Fruit fly (Drosophila melanogaster) whole organism, pupa: ENCODE measurements around the gene Polr2B.

Experiments
- CG10348 ChIP-seq: fragments of 200-800 bp; sonication (Bioruptor generic); IDR thresholded peaks from 2 replicates; pipeline ENCODE4 v1.3.6; 2022; ENCODE audit warnings: missing biosample characterization, missing genetic modification characterization
- CG12605 ChIP-seq: fragments of 200-800 bp; sonication (Bioruptor generic); IDR thresholded peaks from 2 replicates; pipeline ENCODE4 v1.3.6; 2022; ENCODE audit warnings: missing biosample characterization, missing genetic modification characterization
- CG13204 ChIP-seq: fragments of 200-800 bp; sonication (Bioruptor generic); optimal IDR thresholded peaks from 2 replicates; lab custom pipeline; 2018; ENCODE audit warnings: missing biosample characterization, mild to moderate bottlenecking, missing genetic modification characterization, moderate library complexity
- CG14655 ChIP-seq: fragments of 200-800 bp; sonication (Bioruptor generic); optimal IDR thresholded peaks from 3 replicates; lab custom pipeline; 2017; ENCODE audit warnings: mild to moderate bottlenecking, missing biosample characterization, missing genetic modification reagents, missing genetic modification characterization
- CG15710 ChIP-seq: fragments of 200-800 bp; sonication (Bioruptor generic); optimal IDR thresholded peaks from 2 replicates; lab custom pipeline; 2018; ENCODE audit warnings: missing biosample characterization, mild to moderate bottlenecking, missing genetic modification characterization, moderate library complexity
- CG17806 ChIP-seq: fragments of 200-800 bp; sonication (Bioruptor generic); optimal IDR thresholded peaks from 2 replicates; lab custom pipeline; 2018; ENCODE audit warnings: missing biosample characterization, mild to moderate bottlenecking, missing genetic modification characterization, moderate library complexity
- CG32121 ChIP-seq: fragments of 200-800 bp; sonication (Bioruptor generic); IDR thresholded peaks from 2 replicates; pipeline ENCODE4 v1.3.6; 2022; ENCODE audit warnings: missing biosample characterization, missing genetic modification characterization
- CG34367 ChIP-seq: fragments of 200-800 bp; sonication (Bioruptor generic); optimal IDR thresholded peaks from 2 replicates; lab custom pipeline; 2018; ENCODE audit warnings: missing biosample characterization, mild to moderate bottlenecking, missing genetic modification characterization
- CG4496 ChIP-seq: fragments of 200-800 bp; sonication (Bioruptor generic); IDR thresholded peaks from 3 replicates; pipeline ENCODE4 v1.3.6; 2022; ENCODE audit warnings: missing biosample characterization, missing genetic modification characterization
- CG8159 ChIP-seq: fragments of 200-800 bp; sonication (Bioruptor generic); optimal IDR thresholded peaks from 3 replicates; lab custom pipeline; 2018; ENCODE audit warnings: missing biosample characterization, mild to moderate bottlenecking, missing genetic modification characterization, moderate library complexity
- CG8301 ChIP-seq: fragments of 200-800 bp; sonication (Bioruptor generic); optimal IDR thresholded peaks from 2 replicates; lab custom pipeline; 2018; ENCODE audit warnings: missing biosample characterization, mild to moderate bottlenecking, missing genetic modification characterization
- CG9948 ChIP-seq: fragments of 200-800 bp; sonication (Bioruptor generic); optimal IDR thresholded peaks from 2 replicates; lab custom pipeline; 2018; ENCODE audit warnings: missing biosample characterization, mild to moderate bottlenecking, missing genetic modification characterization, moderate library complexity
- D1 ChIP-seq: fragments of 200-800 bp; sonication (Bioruptor generic); optimal IDR thresholded peaks from 2 replicates; lab custom pipeline; 2018; ENCODE audit warnings: missing biosample characterization, mild to moderate bottlenecking, missing genetic modification characterization, moderate library complexity
- EcR ChIP-seq: fragments of 200-800 bp; sonication (Bioruptor generic); optimal IDR thresholded peaks from 3 replicates; lab custom pipeline; 2019; ENCODE audit warnings: missing biosample characterization, missing genetic modification characterization, mild to moderate bottlenecking, moderate library complexity, missing genetic modification reagents
- Ets98B ChIP-seq: fragments of 200-800 bp; sonication (Bioruptor generic); IDR thresholded peaks from 2 replicates; pipeline ENCODE4 v1.3.6; 2022; ENCODE audit warnings: missing biosample characterization, missing genetic modification characterization
- Pif1A ChIP-seq: fragments of 200-800 bp; sonication (Bioruptor generic); optimal IDR thresholded peaks from 3 replicates; lab custom pipeline; 2016; ENCODE audit warnings: missing biosample characterization, missing genetic modification characterization
- Pif1B ChIP-seq: fragments of 200-800 bp; sonication (Bioruptor generic); optimal IDR thresholded peaks from 3 replicates; lab custom pipeline; 2016; ENCODE audit warnings: missing biosample characterization, missing genetic modification characterization
- gl ChIP-seq: fragments of 200-800 bp; sonication (Bioruptor generic); optimal IDR thresholded peaks from 2 replicates; lab custom pipeline; 2018; ENCODE audit warnings: missing biosample characterization, mild to moderate bottlenecking, missing genetic modification characterization
- rn ChIP-seq: fragments of 200-800 bp; sonication (Bioruptor generic); IDR thresholded peaks from 2 replicates; pipeline ENCODE4 v1.3.6; 2022; ENCODE audit warnings: missing biosample characterization, missing genetic modification characterization

The Polr2B gene

DNA sequence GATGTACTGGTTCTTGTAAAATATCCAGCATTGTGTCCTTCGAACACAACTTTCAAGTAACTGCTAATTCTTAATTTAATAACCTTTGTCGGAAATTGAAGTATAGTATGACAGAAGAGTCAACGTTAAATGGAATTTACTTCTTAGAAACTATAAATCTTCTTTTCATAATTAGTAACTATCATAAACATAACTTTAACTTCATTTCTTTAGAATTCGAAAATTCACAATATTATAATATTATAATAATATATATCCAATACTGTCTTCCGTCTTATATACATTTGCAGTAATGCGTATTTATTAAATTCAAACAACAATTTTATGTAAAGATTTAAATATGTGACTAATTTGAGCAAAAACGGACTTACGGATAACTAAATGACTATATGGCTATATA is 28.1 kb downstream of the Polr2B start, which contains the start of gene Recs1:
Gene Recs1, minus strand, starts transcription at position 101 of the 400 bp plus-strand sequence.
- no peak for TF ChIP-seq CG14655 (GFP tag; lab: Kevin White, UChicago)
- TF ChIP-seq CG12605, result no peak
- TF ChIP-seq CG32121 (GFP tag; lab: Robert Waterston, UW), result no peak
- TF ChIP-seq CG17806 (tag; lab: Kevin White, UChicago), result no peak
- no peak for TF ChIP-seq CG13204
- no peak for TF ChIP-seq D1 (tag; lab: Kevin White, UChicago)
- no peak for TF ChIP-seq CG15710
- TF ChIP-seq CG9948 (tag; lab: Kevin White, UChicago), result no peak
- no peak for TF ChIP-seq CG34367 (tag; lab: Kevin White, UChicago)
- no peak for TF ChIP-seq CG8159 (tag; lab: Kevin White, UChicago)
- no peak for TF ChIP-seq CG4496 (GFP tag; lab: Robert Waterston, UW)
- no peak for TF ChIP-seq gl (tag; lab: Kevin White, UChicago)

DNA sequence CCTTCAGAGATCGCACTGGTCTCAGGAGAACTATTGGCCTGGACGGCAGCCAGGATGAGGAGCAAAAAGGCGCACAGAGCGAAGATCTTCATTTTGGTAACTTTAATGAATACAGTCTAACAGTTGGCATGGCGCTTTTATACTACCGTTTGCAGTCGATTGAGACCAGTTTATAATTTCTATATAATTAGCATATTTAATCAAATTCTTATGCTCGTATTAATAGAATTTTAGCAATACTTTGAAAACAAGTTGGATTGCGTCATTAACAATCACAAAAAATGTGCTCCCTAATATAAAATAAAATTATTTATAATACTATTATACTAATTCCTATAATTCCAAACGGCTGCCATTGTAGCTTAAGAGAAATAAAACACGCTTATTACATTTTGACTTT is 28.8 kb downstream of the Polr2B start, which contains the start of gene CG44215:
Gene CG44215, minus strand, starts transcription at position 101 of the 400 bp plus-strand sequence.
- TF ChIP-seq CG8301 (tag; lab: Kevin White, UChicago) (no peak), CG17806 (tag; lab: Kevin White, UChicago) (no peak), CG9948 (tag; lab: Kevin White, UChicago) (no peak), EcR (GFP tag; lab: Kevin White, UChicago) (no peak), CG12605 (no peak), CG10348 (GFP tag; lab: Robert Waterston, UW) (no peak), CG32121 (GFP tag; lab: Robert Waterston, UW) (no peak), CG13204 (no peak), CG15710 (no peak)

DNA sequence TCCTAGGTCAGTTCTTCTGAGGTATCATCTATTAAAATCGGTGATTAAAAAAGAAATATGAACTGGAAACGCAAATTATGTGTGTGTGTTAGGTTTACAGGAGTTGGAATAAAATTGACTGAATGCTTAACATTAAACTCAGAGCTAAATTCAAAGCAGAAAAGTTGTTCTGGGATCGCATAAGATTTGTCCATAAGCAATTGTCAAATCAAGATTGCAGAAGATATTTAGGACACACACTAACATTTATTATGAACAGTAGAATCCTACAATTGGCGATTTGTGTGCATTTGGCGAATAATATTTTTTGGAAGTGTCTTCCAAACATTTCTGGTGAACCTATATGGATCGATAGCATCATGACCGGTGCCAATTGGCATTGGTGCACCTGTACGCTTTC is 31.7 kb downstream of the Polr2B start, which contains the start of gene CG31533:
Gene CG31533, minus strand, starts transcription at position 101 of the 400 bp plus-strand sequence.
- TF ChIP-seq CG15710, result no peak
- TF ChIP-seq CG9948 (tag; lab: Kevin White, UChicago), result no peak
- no peak for TF ChIP-seq CG12605
- TF ChIP-seq CG17806 (tag; lab: Kevin White, UChicago), result no peak
- TF ChIP-seq CG8159 (tag; lab: Kevin White, UChicago), result no peak

DNA sequence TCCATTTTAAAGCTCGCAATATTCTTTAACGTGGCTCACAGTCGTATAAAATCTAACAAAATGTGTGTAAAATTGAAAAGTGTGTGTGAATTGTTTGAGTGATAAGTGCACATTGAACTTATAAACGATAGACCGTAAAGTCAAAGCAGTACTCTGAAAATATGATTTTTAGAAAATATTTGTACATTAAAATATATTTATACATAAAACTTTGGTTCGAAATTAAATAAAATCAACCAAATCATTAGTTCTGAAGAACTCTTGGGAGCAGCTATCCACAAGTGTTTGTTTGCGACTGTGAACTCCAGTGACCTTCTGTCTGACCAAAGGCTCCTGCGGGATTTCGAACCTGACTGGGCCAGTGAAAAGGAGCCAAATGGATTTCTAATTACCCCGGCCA is 34.6 kb downstream of the Polr2B start, which contains the start of gene CG31327:
Gene CG31327, minus strand, starts transcription at position 101 of the 400 bp plus-strand sequence.
- TF ChIP-seq CG8301 (tag; lab: Kevin White, UChicago) (no peak), CG4496 (GFP tag; lab: Robert Waterston, UW) (no peak), D1 (tag; lab: Kevin White, UChicago) (no peak), CG17806 (tag; lab: Kevin White, UChicago) (no peak), rn (GFP tag; lab: Robert Waterston, UW) (no peak), Ets98B (GFP tag; lab: Robert Waterston, UW) (no peak), CG10348 (GFP tag; lab: Robert Waterston, UW) (no peak)

DNA sequence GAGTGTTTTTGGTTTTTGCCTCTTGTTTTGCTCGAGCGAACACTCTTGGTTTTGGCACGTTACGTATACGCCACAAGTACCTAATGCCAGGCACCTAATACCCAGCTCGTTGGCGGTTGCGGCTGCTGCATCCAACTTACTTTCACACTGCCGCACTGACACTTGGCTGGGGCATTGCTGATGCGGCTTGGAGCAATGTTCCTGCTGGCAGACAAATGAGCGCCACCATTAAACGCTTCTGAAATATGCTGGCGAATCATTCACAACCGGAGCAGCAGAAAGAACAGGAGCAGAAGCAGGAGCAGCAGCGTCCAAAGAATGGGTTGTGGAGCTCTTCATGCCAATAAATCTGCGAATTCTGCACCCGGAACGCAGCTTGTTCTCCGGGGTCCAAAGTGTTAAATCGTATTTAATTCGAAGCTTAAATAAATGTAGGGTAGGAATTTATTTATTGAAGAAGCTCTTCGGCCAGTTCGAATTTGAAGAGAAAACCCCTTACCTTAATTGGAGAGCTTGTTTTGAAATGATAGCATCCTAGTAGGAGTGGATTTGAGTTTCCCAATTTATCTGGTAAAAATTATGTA is 36.7 kb downstream of the Polr2B start, which contains the start of gene CG3199:
Gene CG3199, plus strand, starts transcription at position 534 of the 584 bp plus-strand sequence.
- TF ChIP-seq CG13204 (no peak), Pif1B (GFP tag; lab: Kevin White, UChicago) (no peak), CG15710 (no peak), CG12605 (no peak), CG32121 (GFP tag; lab: Robert Waterston, UW) (no peak), Pif1A (GFP tag; lab: Kevin White, UChicago) (no peak), EcR (GFP tag; lab: Kevin White, UChicago) (no peak), CG8301 (tag; lab: Kevin White, UChicago) (no peak), CG8159 (tag; lab: Kevin White, UChicago) (no peak)
